Worm (Caenorhabditis elegans): ENCODE results near the gene flp-18.

ce11 chrX:3024637-3025113, 6.3 kb upstream of the flp-18 start, which contains the start of gene aqp-7:
- no peak for TF ChIP-seq snpc-4 (tag; optimal IDR thresholded peaks at IDR 0.05)
- no peak for TF ChIP-seq pqm-1 (tag; optimal IDR thresholded peaks at IDR 0.05)
- no peak for TF ChIP-seq fkh-10 (GFP tag; optimal IDR thresholded peaks at IDR 0.05)
- TF ChIP-seq ZK546.5 (tag; optimal IDR thresholded peaks at IDR 0.05) = no peak
- TF ChIP-seq ceh-28 (tag; optimal IDR thresholded peaks at IDR 0.05) = no peak
- no peak for TF ChIP-seq nhr-11 (tag; optimal IDR thresholded peaks at IDR 0.05)
- no peak for TF ChIP-seq lsy-2 (tag; optimal IDR thresholded peaks at IDR 0.05)
- TF ChIP-seq lir-3 (tag; optimal IDR thresholded peaks at IDR 0.05) = no peak
- TF ChIP-seq nhr-10 (tag; optimal IDR thresholded peaks at IDR 0.05) = no peak
- no peak for TF ChIP-seq nhr-77 (tag; optimal IDR thresholded peaks at IDR 0.05)
- peak; percentile 30 for TF ChIP-seq aha-1 (tag)
- no peak for TF ChIP-seq php-3 (GFP tag; IDR thresholded peaks at IDR 0.05)
- no peak for TF ChIP-seq zfp-3 (GFP tag; conservative IDR thresholded peaks at IDR 0.05)
- no peak for TF ChIP-seq pha-4 (GFP tag; IDR thresholded peaks at IDR 0.05)
- TF ChIP-seq pha-4 (tag; optimal IDR thresholded peaks at IDR 0.05) = no peak

All from whole organism, L4 larva.